Worm (Caenorhabditis elegans) whole organism, mixed stage, embryonic: ENCODE data around the gene clc-6.

Experiments
- M03D4.4 ChIP-seq: sonication (generic microtip); optimal IDR thresholded peaks from 2 replicates; lab custom pipeline; 2017; ENCODE audit warnings: mild to moderate bottlenecking, missing genetic modification characterization, missing compliant biosample characterization
- ceh-39 ChIP-seq: fragments of 150-350 bp; optimal IDR thresholded peaks from 2 replicates; lab custom pipeline; 2014; ENCODE audit warnings: missing biosample characterization, missing genetic modification characterization
- ceh-43 ChIP-seq: fragments of 200-800 bp; sonication (Bioruptor generic); optimal IDR thresholded peaks from 2 replicates; lab custom pipeline; 2018; ENCODE audit warnings: mild to moderate bottlenecking, missing genetic modification characterization, moderate library complexity, missing compliant biosample characterization
- ceh-83 ChIP-seq: fragments of 200-800 bp; sonication (Bioruptor generic); optimal IDR thresholded peaks from 2 replicates; lab custom pipeline; 2018; ENCODE audit warnings: mild to moderate bottlenecking, missing genetic modification characterization, missing compliant biosample characterization
- ces-1 ChIP-seq: fragments of 150-350 bp; optimal IDR thresholded peaks from 2 replicates; lab custom pipeline; 2014; ENCODE audit warnings: missing biosample characterization, missing genetic modification reagents, missing genetic modification characterization
- cnd-1 ChIP-seq: fragments of 200-800 bp; sonication (Bioruptor generic); optimal IDR thresholded peaks from 2 replicates; lab custom pipeline; 2018; ENCODE audit warnings: mild to moderate bottlenecking, missing genetic modification characterization, missing compliant biosample characterization
- drap-1 ChIP-seq: fragments of 200-800 bp; sonication (Bioruptor generic); optimal IDR thresholded peaks from 3 replicates; lab custom pipeline; 2018; ENCODE audit warnings: mild to moderate bottlenecking, missing genetic modification characterization, missing compliant biosample characterization
- elt-1 ChIP-seq: sonication (generic microtip); optimal IDR thresholded peaks from 2 replicates; lab custom pipeline; 2017; ENCODE audit warnings: missing genetic modification characterization, mild to moderate bottlenecking, missing compliant biosample characterization, antibody characterized with exemption, moderate library complexity, borderline replicate concordance; ENCODE audit not compliant: insufficient read depth
- elt-3 ChIP-seq: fragments of 150-350 bp; optimal IDR thresholded peaks from 2 replicates; lab custom pipeline; 2014; ENCODE audit warnings: missing biosample characterization, missing genetic modification characterization
- flh-1 ChIP-seq: fragments of 200-800 bp; sonication (Bioruptor generic); optimal IDR thresholded peaks from 2 replicates; lab custom pipeline; 2018; ENCODE audit warnings: mild to moderate bottlenecking, missing genetic modification characterization, moderate library complexity, missing compliant biosample characterization
- hlh-1 ChIP-seq: fragments of 150-350 bp; optimal IDR thresholded peaks from 2 replicates; lab custom pipeline; 2014; ENCODE audit warnings: missing biosample characterization, missing genetic modification reagents, missing genetic modification characterization
- lin-13 ChIP-seq: fragments of 150-350 bp; optimal IDR thresholded peaks from 2 replicates; lab custom pipeline; 2014; ENCODE audit warnings: missing biosample characterization, missing genetic modification characterization
- lin-32 ChIP-seq: fragments of 200-800 bp; sonication (Bioruptor generic); optimal IDR thresholded peaks from 2 replicates; lab custom pipeline; 2018; ENCODE audit warnings: mild to moderate bottlenecking, missing genetic modification characterization, missing compliant biosample characterization
- lsy-2 ChIP-seq: fragments of 150-350 bp; optimal IDR thresholded peaks from 2 replicates; lab custom pipeline; 2014; ENCODE audit warnings: missing biosample characterization, missing genetic modification characterization
- mab-5 ChIP-seq: fragments of 150-350 bp; optimal IDR thresholded peaks from 2 replicates; lab custom pipeline; 2014; ENCODE audit warnings: missing biosample characterization, missing genetic modification characterization
- mep-1 ChIP-seq: fragments of 150-350 bp; optimal IDR thresholded peaks from 2 replicates; lab custom pipeline; 2017; ENCODE audit warnings: missing biosample characterization, missing genetic modification reagents, missing genetic modification characterization, inconsistent platforms
- mls-2 ChIP-seq: sonication (generic microtip); optimal IDR thresholded peaks from 2 replicates; lab custom pipeline; 2016; ENCODE audit warnings: mild to moderate bottlenecking, missing genetic modification characterization, moderate library complexity, missing compliant biosample characterization
- nhr-12 ChIP-seq: fragments of 150-350 bp; optimal IDR thresholded peaks from 2 replicates; lab custom pipeline; 2014; ENCODE audit warnings: missing biosample characterization, missing genetic modification characterization
- nhr-2 ChIP-seq: fragments of 150-350 bp; optimal IDR thresholded peaks from 2 replicates; lab custom pipeline; 2014; ENCODE audit warnings: missing biosample characterization, missing genetic modification characterization
- nhr-237 ChIP-seq: fragments of 150-350 bp; optimal IDR thresholded peaks from 2 replicates; lab custom pipeline; 2014; ENCODE audit warnings: missing biosample characterization, missing genetic modification characterization
- nhr-76 ChIP-seq: sonication (generic microtip); optimal IDR thresholded peaks from 2 replicates; lab custom pipeline; 2017; ENCODE audit warnings: missing biosample characterization, missing genetic modification characterization
- pha-4 ChIP-seq: fragments of 150-350 bp; optimal IDR thresholded peaks from 2 replicates; lab custom pipeline; 2018; ENCODE audit warnings: missing biosample characterization, missing genetic modification reagents, missing genetic modification characterization
- sem-2 ChIP-seq: fragments of 200-800 bp; sonication (Bioruptor generic); optimal IDR thresholded peaks from 2 replicates; lab custom pipeline; 2018; ENCODE audit warnings: mild to moderate bottlenecking, missing genetic modification characterization, missing compliant biosample characterization
- snpc-4 ChIP-seq: fragments of 150-350 bp; optimal IDR thresholded peaks from 2 replicates; lab custom pipeline; 2014; ENCODE audit warnings: missing biosample characterization, missing genetic modification characterization
- sptf-1 ChIP-seq: sonication (generic microtip); optimal IDR thresholded peaks from 2 replicates; lab custom pipeline; 2017; ENCODE audit warnings: mild to moderate bottlenecking, missing genetic modification characterization, moderate library complexity, missing compliant biosample characterization
- tbx-8 ChIP-seq: fragments of 200-800 bp; sonication (Bioruptor generic); optimal IDR thresholded peaks from 2 replicates; lab custom pipeline; 2018; ENCODE audit warnings: mild to moderate bottlenecking, missing genetic modification characterization, moderate library complexity, missing compliant biosample characterization
- unc-120 ChIP-seq: sonication (generic microtip); optimal IDR thresholded peaks from 2 replicates; lab custom pipeline; 2017; ENCODE audit warnings: missing genetic modification characterization, missing compliant biosample characterization; ENCODE audit not compliant: poor library complexity, severe bottlenecking
- unc-39 ChIP-seq: fragments of 150-350 bp; optimal IDR thresholded peaks from 2 replicates; lab custom pipeline; 2014; ENCODE audit warnings: missing biosample characterization, missing genetic modification characterization
- unc-62 ChIP-seq: fragments of 150-350 bp; optimal IDR thresholded peaks from 2 replicates; lab custom pipeline; 2014; ENCODE audit warnings: missing biosample characterization, missing genetic modification reagents, missing genetic modification characterization
- zip-8 ChIP-seq: fragments of 150-350 bp; optimal IDR thresholded peaks from 2 replicates; lab custom pipeline; 2014; ENCODE audit warnings: missing biosample characterization, missing genetic modification characterization
- ztf-11 ChIP-seq: fragments of 150-350 bp; optimal IDR thresholded peaks from 2 replicates; lab custom pipeline; 2014; ENCODE audit warnings: missing biosample characterization, missing genetic modification characterization

Gene clc-6

DNA sequence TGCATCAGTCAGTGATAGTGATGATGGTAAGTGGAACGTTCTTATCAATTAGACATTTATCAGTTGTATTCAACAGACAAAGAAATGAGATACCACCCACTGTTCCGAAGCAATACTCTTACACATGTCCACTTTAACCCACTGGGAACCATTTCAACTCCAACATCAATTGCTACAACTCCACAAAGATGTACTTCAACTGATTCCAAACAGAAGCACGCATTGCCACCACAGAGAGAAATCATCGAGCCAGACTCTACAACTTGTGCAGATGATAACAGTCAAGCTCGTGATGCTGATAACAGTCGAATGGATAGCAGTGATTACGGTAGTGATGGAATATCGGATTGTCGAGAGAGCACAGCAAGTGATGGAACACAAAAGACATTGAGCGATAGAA lies 39.9 kb upstream of the clc-6 start:
- TF ChIP-seq hlh-1 (tag; lab: Kevin White, UChicago) (no peak), cnd-1 (tag; lab: Kevin White, UChicago) (no peak), unc-62 (GFP tag; lab: Kevin White, UChicago) (no peak), lin-13 (tag; lab: Kevin White, UChicago) (no peak), unc-120 (tag; lab: Kevin White, UChicago) (no peak), unc-39 (no peak), nhr-2 (tag; lab: Kevin White, UChicago) (no peak), elt-3 (no peak), elt-1 (no peak), zip-8 (tag; lab: Kevin White, UChicago) (no peak), nhr-76 (no peak), tbx-8 (no peak), snpc-4 (no peak), mls-2 (tag; lab: Kevin White, UChicago) (no peak), ztf-11 (no peak), lin-32 (no peak), ceh-83 (GFP tag; lab: Kevin White, UChicago) (no peak)
- TF ChIP-seq, all 35 proteins: peak for 0

DNA sequence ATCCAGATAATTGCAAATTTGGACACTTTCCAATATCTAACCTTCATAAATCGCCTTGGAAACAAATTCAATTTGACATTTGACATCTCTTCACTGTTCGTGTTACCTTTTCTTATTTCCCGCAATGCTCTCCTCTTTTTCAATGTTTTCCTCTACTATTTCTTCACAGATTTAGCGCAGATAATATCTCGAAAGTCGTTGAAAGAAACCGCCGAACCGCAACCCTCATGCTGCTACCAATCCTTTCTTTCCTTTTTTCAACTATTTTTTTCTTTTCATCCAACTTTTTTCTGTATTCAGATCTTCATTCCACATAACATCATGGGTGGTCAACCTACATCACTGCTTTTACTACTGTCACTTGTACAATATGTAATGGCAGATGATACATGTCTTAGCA lies 38.3 kb upstream of the clc-6 start, which contains the start of gene T19B10.5:
Gene T19B10.5 (plus strand): TSS at position 301 of the 400 bp plus-strand sequence.
- TF ChIP-seq lin-13 (tag; lab: Kevin White, UChicago) (no peak), zip-8 (tag; lab: Kevin White, UChicago) (no peak), sem-2 (GFP tag; lab: Kevin White, UChicago) (no peak), unc-62 (GFP tag; lab: Kevin White, UChicago) (no peak), ces-1 (no peak)

DNA sequence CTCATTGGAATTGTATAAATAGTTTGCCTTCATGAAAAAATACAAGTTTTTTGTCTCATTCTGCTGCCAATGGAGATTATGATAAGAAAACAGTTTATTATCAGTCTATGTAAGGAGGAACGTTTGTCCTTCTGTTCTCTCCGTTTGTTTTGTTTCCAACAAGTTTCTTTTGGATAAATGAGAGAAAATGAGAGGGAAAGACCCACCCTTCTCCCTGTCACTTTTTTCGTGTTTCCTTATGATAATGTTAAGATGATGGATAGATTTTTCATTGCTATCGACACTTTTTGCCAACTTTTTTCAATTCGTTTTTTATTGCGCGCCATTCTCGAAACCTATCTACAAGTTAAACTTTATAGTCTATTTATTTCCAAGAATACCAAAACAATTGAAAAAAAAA lies 35.2 kb upstream of the clc-6 start:
- no peak for TF ChIP-seq lin-13 (tag; lab: Kevin White, UChicago)
- no peak for TF ChIP-seq mls-2 (tag; lab: Kevin White, UChicago)
- TF ChIP-seq hlh-1 (tag; lab: Kevin White, UChicago), result no peak
- TF ChIP-seq tbx-8, result no peak
- TF ChIP-seq nhr-76, result no peak
- no peak for TF ChIP-seq M03D4.4 (tag; lab: Kevin White, UChicago)
- TF ChIP-seq lin-32, result no peak
- TF ChIP-seq sptf-1 (tag; lab: Kevin White, UChicago), result no peak
- no peak for TF ChIP-seq zip-8 (tag; lab: Kevin White, UChicago)

DNA sequence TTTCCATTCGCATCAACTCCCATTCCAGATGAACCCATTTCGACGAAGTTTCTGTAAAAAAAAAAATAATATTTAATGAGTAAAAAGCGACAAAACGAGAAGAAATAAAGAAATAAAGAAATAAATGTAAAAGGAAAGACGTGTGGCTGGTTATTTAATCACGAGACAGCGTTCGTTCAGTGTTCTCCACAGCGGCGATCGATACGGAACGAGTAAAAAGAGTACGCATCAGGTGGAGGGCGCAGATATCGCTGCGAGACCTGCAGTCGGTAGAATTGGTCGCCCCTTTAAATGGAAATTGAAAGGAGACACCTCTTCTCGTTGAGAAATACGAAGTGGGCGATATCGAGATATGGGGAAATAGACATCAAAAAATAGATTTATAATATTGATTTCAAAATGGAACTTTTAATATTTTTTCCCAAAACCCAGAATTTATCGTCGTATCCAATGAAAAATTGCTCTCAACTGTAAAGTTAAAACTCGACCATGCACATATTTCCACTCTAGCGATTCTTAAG lies 32.7 kb upstream of the clc-6 start, which contains the start of gene pqn-70:
Gene pqn-70 (minus strand): TSS at position 51 of the 521 bp plus-strand sequence.
- no peak for TF ChIP-seq ceh-43 (GFP tag; lab: Kevin White, UChicago)
- no peak for TF ChIP-seq flh-1 (GFP tag; lab: Kevin White, UChicago)
- peak; percentile 91 for TF ChIP-seq mep-1 (tag; lab: Kevin White, UChicago)
- peak; percentile 1 for TF ChIP-seq elt-3
- TF ChIP-seq nhr-237 (tag; lab: Kevin White, UChicago), result peak; percentile 5
- TF ChIP-seq mls-2 (tag; lab: Kevin White, UChicago), result peak; percentile 25
- TF ChIP-seq ceh-39, result peak; percentile 92
- TF ChIP-seq nhr-76, result no peak
- peak; percentile 66 for TF ChIP-seq lin-13 (tag; lab: Kevin White, UChicago)
- peak; percentile 8 for TF ChIP-seq nhr-12 (tag; lab: Kevin White, UChicago)
- no peak for TF ChIP-seq ztf-11
- TF ChIP-seq pha-4 (tag; lab: Kevin White, UChicago), result peak; percentile 44
- TF ChIP-seq M03D4.4 (tag; lab: Kevin White, UChicago), result peak; percentile 26
- TF ChIP-seq lsy-2 (tag; lab: Kevin White, UChicago), result peak; percentile 50
- TF ChIP-seq unc-120 (tag; lab: Kevin White, UChicago), result peak; percentile 98
- TF ChIP-seq ceh-83 (GFP tag; lab: Kevin White, UChicago), result peak; percentile 62
- TF ChIP-seq ces-1, result peak; percentile 86
- peak; percentile 5 for TF ChIP-seq nhr-2 (tag; lab: Kevin White, UChicago)
- peak; percentile 28 for TF ChIP-seq drap-1

DNA sequence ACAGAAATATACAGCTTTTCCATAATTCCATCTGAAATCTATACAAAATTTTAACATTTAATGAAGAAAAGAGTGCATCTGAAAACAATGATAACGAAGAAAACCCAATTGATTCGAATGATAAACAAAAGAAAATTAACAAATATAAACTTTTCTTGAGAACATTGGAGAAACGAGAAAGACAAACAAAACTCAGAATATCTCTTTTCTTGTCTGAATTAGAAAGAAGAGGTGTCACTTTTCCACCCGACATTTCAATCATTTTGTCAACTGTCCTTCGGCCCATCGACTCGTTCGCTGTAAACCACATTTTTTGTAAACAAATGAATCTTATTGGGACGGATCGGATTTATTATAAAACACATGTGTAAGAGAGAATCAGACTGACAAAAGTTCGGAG lies 30.0 kb upstream of the clc-6 start, which contains the start of gene bgal-1:
Gene bgal-1 (minus strand): TSS at position 38 of the 400 bp plus-strand sequence.
- TF ChIP-seq tbx-8 (no peak), lin-32 (no peak), hlh-1 (tag; lab: Kevin White, UChicago) (peak; percentile 68), unc-62 (GFP tag; lab: Kevin White, UChicago) (peak; percentile 84), ceh-83 (GFP tag; lab: Kevin White, UChicago) (no peak), nhr-237 (tag; lab: Kevin White, UChicago) (no peak), mab-5 (tag; lab: Kevin White, UChicago) (no peak)
